Worm (Caenorhabditis elegans) whole organism, young adult: Measurements from ENCODE around the gene F28H7.3.

Experiments used
- B0336.3 ChIP-seq: fragments of 200-800 bp; sonication (Bioruptor generic); IDR thresholded peaks from 2 replicates; pipeline ENCODE4 v1.3.6; 2022; ENCODE audit warnings: missing genetic modification characterization, missing compliant biosample characterization
- C17E4.6 ChIP-seq: fragments of 200-800 bp; sonication (Bioruptor generic); IDR thresholded peaks from 2 replicates; pipeline ENCODE4 v1.3.6; 2022; ENCODE audit warnings: missing genetic modification reagents, missing genetic modification characterization, missing compliant biosample characterization
- F37B4.10 ChIP-seq: fragments of 200-800 bp; sonication (Bioruptor generic); IDR thresholded peaks from 2 replicates; pipeline ENCODE4 v1.3.6; 2022; ENCODE audit warnings: missing genetic modification characterization, missing compliant biosample characterization
- F52B5.7 ChIP-seq: sonication (generic microtip); optimal IDR thresholded peaks from 2 replicates; lab custom pipeline; 2016; ENCODE audit warnings: mild to moderate bottlenecking, missing genetic modification characterization, missing compliant biosample characterization
- T26A5.8 ChIP-seq: sonication (generic microtip); optimal IDR thresholded peaks from 2 replicates; lab custom pipeline; 2016; ENCODE audit warnings: missing genetic modification characterization, missing compliant biosample characterization
- Y56A3A.18 ChIP-seq: fragments of 200-800 bp; sonication (Bioruptor generic); IDR thresholded peaks from 2 replicates; pipeline ENCODE4 v1.3.6; 2022; ENCODE audit warnings: missing genetic modification reagents, missing genetic modification characterization, missing compliant biosample characterization
- Y79H2A.3 ChIP-seq: fragments of 200-800 bp; sonication (Bioruptor generic); conservative IDR thresholded peaks from 2 replicates; pipeline ENCODE4 v1.3.6; 2022; ENCODE audit warnings: missing genetic modification reagents, missing genetic modification characterization, missing compliant biosample characterization
- atf-7 ChIP-seq: sonication (generic microtip); optimal IDR thresholded peaks from 2 replicates; lab custom pipeline; 2017; ENCODE audit warnings: mild to moderate bottlenecking, missing genetic modification characterization, missing compliant biosample characterization
- attf-3 ChIP-seq: fragments of 200-800 bp; sonication (Bioruptor generic); conservative IDR thresholded peaks from 2 replicates; pipeline ENCODE4 v1.3.6; 2022; ENCODE audit warnings: missing genetic modification reagents, missing genetic modification characterization, missing compliant biosample characterization
- attf-6 ChIP-seq: fragments of 200-800 bp; sonication (Bioruptor generic); IDR thresholded peaks from 2 replicates; pipeline ENCODE4 v1.3.6; 2022; ENCODE audit warnings: missing genetic modification reagents, missing genetic modification characterization, missing compliant biosample characterization
- bed-2 ChIP-seq: fragments of 200-800 bp; sonication (Bioruptor generic); IDR thresholded peaks from 2 replicates; pipeline ENCODE4 v1.3.6; 2022; ENCODE audit warnings: missing genetic modification reagents, missing genetic modification characterization, missing compliant biosample characterization
- cebp-1 ChIP-seq, 2 experiments: fragments of 200-800 bp in 1 of 2; sonication (Bioruptor generic) in 1 of 2; sonication (generic microtip) in 1 of 2; IDR thresholded peaks in 1 of 2; optimal IDR thresholded peaks in 1 of 2; 2 replicates each; pipeline versions ENCODE4 v1.3.6 to Lab custom; 2017 to 2022; ENCODE audit warnings: missing compliant biosample characterization in 2 of 2, missing genetic modification characterization in 2 of 2, mild to moderate bottlenecking in 1 of 2, missing genetic modification reagents in 1 of 2, moderate library complexity in 1 of 2
- cebp-2 ChIP-seq: fragments of 200-800 bp; sonication (Bioruptor generic); IDR thresholded peaks from 2 replicates; pipeline ENCODE4 v1.3.6; 2022; ENCODE audit warnings: missing genetic modification characterization, missing compliant biosample characterization
- ceh-100 ChIP-seq: fragments of 200-800 bp; sonication (Bioruptor generic); IDR thresholded peaks from 2 replicates; pipeline ENCODE4 v1.3.6; 2022; ENCODE audit warnings: missing genetic modification reagents, missing genetic modification characterization, missing compliant biosample characterization
- ceh-40 ChIP-seq: fragments of 200-800 bp; sonication (Bioruptor generic); IDR thresholded peaks from 2 replicates; pipeline ENCODE4 v1.3.6; 2022; ENCODE audit warnings: missing genetic modification characterization, missing compliant biosample characterization
- ceh-79 ChIP-seq: sonication (generic microtip); optimal IDR thresholded peaks from 2 replicates; lab custom pipeline; 2017; ENCODE audit warnings: mild to moderate bottlenecking, missing genetic modification characterization, missing compliant biosample characterization
- ceh-91 ChIP-seq: fragments of 200-800 bp; sonication (Bioruptor generic); IDR thresholded peaks from 2 replicates; pipeline ENCODE4 v1.3.6; 2022; ENCODE audit warnings: missing genetic modification reagents, missing genetic modification characterization, missing compliant biosample characterization
- chd-7 ChIP-seq: sonication (generic microtip); optimal IDR thresholded peaks from 2 replicates; lab custom pipeline; 2016; ENCODE audit warnings: mild to moderate bottlenecking, missing genetic modification characterization, moderate library complexity, missing compliant biosample characterization
- dpff-1 ChIP-seq: sonication (generic microtip); optimal IDR thresholded peaks from 2 replicates; lab custom pipeline; 2017; ENCODE audit warnings: mild to moderate bottlenecking, missing genetic modification characterization, missing compliant biosample characterization
- egl-18 ChIP-seq: fragments of 200-800 bp; sonication (Bioruptor generic); IDR thresholded peaks from 2 replicates; pipeline ENCODE4 v1.3.6; 2022; ENCODE audit warnings: missing genetic modification reagents, missing genetic modification characterization, missing compliant biosample characterization
- hmg-1.2 ChIP-seq: fragments of 200-800 bp; sonication (Bioruptor generic); IDR thresholded peaks from 2 replicates; pipeline ENCODE4 v1.3.6; 2022; ENCODE audit warnings: missing genetic modification reagents, missing genetic modification characterization, missing compliant biosample characterization
- hrde-1 ChIP-seq: sonication (generic microtip); optimal IDR thresholded peaks from 2 replicates; lab custom pipeline; 2016; ENCODE audit warnings: missing genetic modification characterization, mild to moderate bottlenecking, missing compliant biosample characterization, moderate library complexity, missing genotype, missing genetic modification reagents, borderline replicate concordance
- lag-1 ChIP-seq: fragments of 200-800 bp; sonication (Bioruptor generic); IDR thresholded peaks from 2 replicates; pipeline ENCODE4 v1.3.6; 2022; ENCODE audit warnings: missing genetic modification reagents, missing genetic modification characterization, missing compliant biosample characterization
- lin-26 ChIP-seq: fragments of 200-800 bp; sonication (Bioruptor generic); IDR thresholded peaks from 2 replicates; pipeline ENCODE4 v1.3.6; 2022; ENCODE audit warnings: missing genetic modification reagents, missing genetic modification characterization, missing compliant biosample characterization
- lin-40 ChIP-seq: sonication (generic microtip); optimal IDR thresholded peaks from 2 replicates; lab custom pipeline; 2016; ENCODE audit warnings: missing genetic modification characterization, mild to moderate bottlenecking, missing compliant biosample characterization, missing genotype, missing genetic modification reagents
- lir-1 ChIP-seq: fragments of 200-800 bp; sonication (Bioruptor generic); conservative IDR thresholded peaks from 2 replicates; pipeline ENCODE4 v1.3.6; 2022; ENCODE audit warnings: missing genetic modification reagents, missing genetic modification characterization, missing compliant biosample characterization
- lsl-1 ChIP-seq: fragments of 200-800 bp; sonication (Bioruptor generic); optimal IDR thresholded peaks from 2 replicates; lab custom pipeline; 2018; ENCODE audit warnings: mild to moderate bottlenecking, missing genetic modification characterization, moderate library complexity, missing compliant biosample characterization
- lsy-27 ChIP-seq: sonication (generic microtip); optimal IDR thresholded peaks from 2 replicates; lab custom pipeline; 2017; ENCODE audit warnings: missing genetic modification characterization, mild to moderate bottlenecking, missing compliant biosample characterization, antibody characterized with exemption, missing genotype, borderline replicate concordance; ENCODE audit not compliant: insufficient read depth
- madf-10 ChIP-seq: sonication (generic microtip); optimal IDR thresholded peaks from 2 replicates; lab custom pipeline; 2016; ENCODE audit warnings: mild to moderate bottlenecking, missing genetic modification characterization, missing compliant biosample characterization
- mel-28 ChIP-seq: sonication (generic microtip); optimal IDR thresholded peaks from 2 replicates; lab custom pipeline; 2016; ENCODE audit warnings: borderline replicate concordance, mild to moderate bottlenecking, missing genetic modification characterization, missing compliant biosample characterization
- nfyb-1 ChIP-seq: fragments of 200-800 bp; sonication (Bioruptor generic); IDR thresholded peaks from 2 replicates; pipeline ENCODE4 v1.3.6; 2022; ENCODE audit warnings: missing genetic modification reagents, missing genetic modification characterization, missing compliant biosample characterization
- nhr-120 ChIP-seq: fragments of 200-800 bp; sonication (Bioruptor generic); IDR thresholded peaks from 2 replicates; pipeline ENCODE4 v1.3.6; 2022; ENCODE audit warnings: missing genetic modification characterization, missing compliant biosample characterization
- nhr-27 ChIP-seq: fragments of 200-800 bp; sonication (Bioruptor generic); optimal IDR thresholded peaks from 2 replicates; lab custom pipeline; 2018; ENCODE audit warnings: mild to moderate bottlenecking, missing genetic modification characterization, moderate library complexity, missing compliant biosample characterization
- nhr-80 ChIP-seq: sonication (generic microtip); optimal IDR thresholded peaks from 2 replicates; lab custom pipeline; 2016; ENCODE audit warnings: missing genetic modification characterization, missing compliant biosample characterization
- sdz-38 ChIP-seq: sonication (generic microtip); optimal IDR thresholded peaks from 2 replicates; lab custom pipeline; 2016; ENCODE audit warnings: missing genotype, missing genetic modification characterization, missing compliant biosample characterization
- snpc-3.4 ChIP-seq: sonication (generic microtip); optimal IDR thresholded peaks from 2 replicates; lab custom pipeline; 2017; ENCODE audit warnings: missing genetic modification characterization, mild to moderate bottlenecking, missing compliant biosample characterization, antibody characterized with exemption, moderate library complexity, missing genotype, missing genetic modification reagents
- somi-1 ChIP-seq: fragments of 200-800 bp; sonication (Bioruptor generic); optimal IDR thresholded peaks from 2 replicates; lab custom pipeline; 2018; ENCODE audit warnings: mild to moderate bottlenecking, missing genetic modification characterization, missing compliant biosample characterization
- sptf-2 ChIP-seq: fragments of 200-800 bp; sonication (Bioruptor generic); optimal IDR thresholded peaks from 2 replicates; lab custom pipeline; 2018; ENCODE audit warnings: mild to moderate bottlenecking, missing genetic modification characterization, missing compliant biosample characterization
- ztf-22 ChIP-seq: fragments of 200-800 bp; sonication (Bioruptor generic); optimal IDR thresholded peaks from 2 replicates; lab custom pipeline; 2018; ENCODE audit warnings: mild to moderate bottlenecking, missing genetic modification characterization, moderate library complexity, missing compliant biosample characterization

F28H7.3 gene

DNA sequence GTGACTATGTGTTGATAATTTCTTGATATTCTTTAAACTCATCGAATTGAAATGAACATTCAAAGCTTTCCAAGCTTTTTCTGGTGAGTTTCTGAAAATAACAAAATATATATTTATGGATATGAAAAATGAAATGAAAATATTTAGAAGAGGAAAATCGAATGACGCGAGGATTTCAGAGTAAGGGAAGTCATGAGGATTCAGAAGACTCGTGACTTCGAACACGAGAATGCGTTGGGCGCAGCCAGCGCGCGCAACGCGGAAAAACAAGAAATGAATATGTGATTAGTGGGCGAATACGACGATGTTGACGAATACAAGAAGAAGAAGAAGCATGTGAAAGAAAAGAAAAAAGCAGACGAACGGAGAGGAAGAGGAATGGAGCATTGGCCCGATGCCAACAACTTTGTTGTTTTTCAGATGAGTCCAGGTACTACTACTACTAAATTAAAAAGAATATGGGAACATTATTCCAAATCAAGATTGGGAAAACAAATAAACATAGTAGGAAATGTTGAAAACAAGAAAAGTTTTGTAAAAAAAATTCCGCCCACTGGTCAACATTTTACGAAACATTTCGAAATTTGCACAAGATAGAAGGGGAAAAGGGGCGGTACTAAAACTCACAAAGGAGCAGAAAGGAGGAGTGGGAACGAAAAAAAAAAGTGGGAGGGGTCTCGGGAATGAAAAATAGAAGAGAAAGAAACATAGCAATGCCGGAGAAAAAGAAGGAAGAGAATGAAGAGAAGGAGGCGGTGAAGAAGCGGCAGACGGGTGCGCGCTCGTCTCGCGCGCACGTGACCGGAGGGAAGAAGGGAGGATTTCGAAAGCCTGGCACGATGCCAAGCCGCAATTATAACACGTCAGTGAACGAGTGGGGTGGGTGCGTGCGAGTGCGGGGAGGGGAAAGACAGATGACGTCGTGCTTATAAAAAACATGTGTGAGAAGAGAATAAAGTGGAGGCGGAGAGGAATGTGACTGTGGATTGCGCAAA, 35.1 kb downstream of the F28H7.3 start (continued):
- TF ChIP-seq F52B5.7 (tag; lab: Kevin White, UChicago) (peak; percentile 83), bed-2 (no peak), chd-7 (tag; lab: Kevin White, UChicago) (peak; percentile 94), ztf-22 (GFP tag; lab: Kevin White, UChicago) (peak; percentile 92), mel-28 (tag; lab: Kevin White, UChicago) (no peak), madf-10 (tag; lab: Kevin White, UChicago) (peak; percentile 73), somi-1 (GFP tag; lab: Kevin White, UChicago) (peak; percentile 96), lin-26 (GFP tag; lab: Robert Waterston, UW) (peak; percentile 80; the same call in 1 of the 2 replicates), nhr-27 (tag; lab: Kevin White, UChicago) (no peak), Y79H2A.3 (GFP tag; lab: Robert Waterston, UW) (0 out of 2 replicates have a peak, but pooled peaks have one; percentile 53), nhr-80 (tag; lab: Kevin White, UChicago) (peak; percentile 3), attf-3 (GFP tag; lab: Robert Waterston, UW) (0 out of 2 replicates have a peak, but pooled peaks have one; percentile 43), hmg-1.2 (GFP tag; lab: Robert Waterston, UW) (peak; percentile 62), F37B4.10 (GFP tag; lab: Robert Waterston, UW) (0 out of 2 replicates have a peak, but pooled peaks have one; percentile 10), atf-7 (tag; lab: Kevin White, UChicago) (peak; percentile 92), snpc-3.4 (tag; lab: Kevin White, UChicago) (no peak), cebp-1 (GFP tag; IDR thresholded peaks at IDR 0.05; lab: Robert Waterston, UW) (peak; percentile 96), cebp-1 (tag; optimal IDR thresholded peaks at IDR 0.05; lab: Kevin White, UChicago) (peak; percentile 99), lir-1 (peak; percentile 62), sdz-38 (tag; lab: Kevin White, UChicago) (no peak), ceh-91 (GFP tag; lab: Robert Waterston, UW) (no peak), attf-6 (GFP tag; lab: Robert Waterston, UW) (no peak), C17E4.6 (GFP tag; lab: Robert Waterston, UW) (no peak)

DNA sequence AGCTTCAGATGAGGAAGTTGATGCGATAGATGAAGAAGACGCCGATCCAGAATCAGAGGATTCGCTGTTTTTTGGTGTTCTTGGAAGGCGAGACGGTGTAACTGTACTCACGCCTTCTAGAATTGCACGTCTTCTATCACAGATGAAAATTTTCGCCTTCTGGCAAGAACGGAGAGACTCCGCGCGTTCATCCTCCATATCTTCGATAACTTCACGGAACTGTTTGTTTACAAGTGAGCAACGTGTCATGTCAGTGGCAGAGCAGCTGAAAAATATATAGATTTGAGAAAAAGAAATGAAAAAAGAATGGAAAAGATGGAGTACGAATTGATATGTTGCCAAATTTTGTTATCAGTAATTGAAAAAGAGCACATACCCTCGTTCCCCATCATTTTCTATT, 36.0 kb downstream of the F28H7.3 start:
- no peak for TF ChIP-seq lin-40 (tag; lab: Kevin White, UChicago)
- TF ChIP-seq T26A5.8 (tag; lab: Kevin White, UChicago): no peak
- peak; percentile 48; the same call in 1 of the 2 replicates for TF ChIP-seq nfyb-1 (GFP tag; lab: Robert Waterston, UW)
- no peak for TF ChIP-seq ceh-40 (GFP tag; lab: Robert Waterston, UW)
- TF ChIP-seq lsy-27 (tag; lab: Kevin White, UChicago): no peak
- 0 out of 2 replicates have a peak, but pooled peaks have one; percentile 67 for TF ChIP-seq lag-1 (GFP tag; lab: Robert Waterston, UW)
- 0 out of 2 replicates have a peak, but pooled peaks have one; percentile 15 for TF ChIP-seq cebp-2 (GFP tag; lab: Robert Waterston, UW)
- no peak for TF ChIP-seq B0336.3 (GFP tag; lab: Robert Waterston, UW)
- no peak for TF ChIP-seq ztf-22 (GFP tag; lab: Kevin White, UChicago)
- TF ChIP-seq sptf-2: no peak
- TF ChIP-seq nhr-120 (GFP tag; lab: Robert Waterston, UW): 0 out of 2 replicates have a peak, but pooled peaks have one; percentile 39
- no peak for TF ChIP-seq ceh-79
- peak; percentile 9; the same call in 1 of the 2 replicates for TF ChIP-seq Y56A3A.18 (GFP tag; lab: Robert Waterston, UW)
- no peak for TF ChIP-seq lsl-1 (GFP tag; lab: Kevin White, UChicago)
- no peak for TF ChIP-seq dpff-1 (tag; lab: Kevin White, UChicago)
- TF ChIP-seq nhr-80 (tag; lab: Kevin White, UChicago): peak; percentile 24
- TF ChIP-seq somi-1 (GFP tag; lab: Kevin White, UChicago): no peak
- TF ChIP-seq hrde-1 (tag; lab: Kevin White, UChicago): no peak
- no peak for TF ChIP-seq ceh-91 (GFP tag; lab: Robert Waterston, UW)
- TF ChIP-seq ceh-100 (GFP tag; lab: Robert Waterston, UW): no peak
- no peak for TF ChIP-seq egl-18 (GFP tag; lab: Robert Waterston, UW)
